Worm (Caenorhabditis elegans) whole organism, late embryonic: ENCODE results near the gene fbxa-215.

ENCODE experiments used
- ama-1 ChIP-seq: fragments of 150-350 bp; optimal IDR thresholded peaks from 2 replicates; lab custom pipeline; 2014
- ceh-45 ChIP-seq: fragments of 200-800 bp; sonication (Bioruptor generic); IDR thresholded peaks from 2 replicates; pipeline ENCODE4 v1.3.6; 2022; ENCODE audit warnings: missing genetic modification reagents, missing genetic modification characterization, missing compliant biosample characterization
- lim-6 ChIP-seq: sonication (generic microtip); optimal IDR thresholded peaks from 2 replicates; lab custom pipeline; 2016; ENCODE audit warnings: missing genetic modification characterization, missing compliant biosample characterization
- nfya-1 ChIP-seq: sonication (generic microtip); optimal IDR thresholded peaks from 2 replicates; lab custom pipeline; 2017; ENCODE audit warnings: missing genetic modification characterization, mild to moderate bottlenecking, missing compliant biosample characterization, antibody characterized with exemption, moderate library complexity
- pha-2 ChIP-seq: sonication (generic microtip); optimal IDR thresholded peaks from 2 replicates; lab custom pipeline; 2017; ENCODE audit warnings: mild to moderate bottlenecking, missing genetic modification characterization, missing compliant biosample characterization
- pqm-1 ChIP-seq: sonication (generic microtip); optimal IDR thresholded peaks from 2 replicates; lab custom pipeline; 2016; ENCODE audit warnings: missing genetic modification characterization, missing compliant biosample characterization
- tbx-2 ChIP-seq: sonication (generic microtip); optimal IDR thresholded peaks from 2 replicates; lab custom pipeline; 2016; ENCODE audit warnings: missing genetic modification characterization, missing compliant biosample characterization
- unc-86 ChIP-seq: sonication (generic microtip); optimal IDR thresholded peaks from 2 replicates; lab custom pipeline; 2016; ENCODE audit warnings: missing genetic modification characterization, missing compliant biosample characterization

- no peak for TF ChIP-seq tbx-2 (tag; lab: Kevin White, UChicago)
- TF ChIP-seq pqm-1 (tag; lab: Kevin White, UChicago): no peak
- no peak for TF ChIP-seq unc-86 (tag; lab: Kevin White, UChicago)
- TF ChIP-seq nfya-1 (tag; lab: Kevin White, UChicago): no peak
- no peak for TF ChIP-seq ama-1 (lab: Kevin White, UChicago)
- no peak for TF ChIP-seq lim-6
- TF ChIP-seq pha-2: no peak
- TF ChIP-seq ceh-45: no peak
Observed at ce11 chrIV:13686965-13687425, 20.3 kb upstream of the fbxa-215 start, which contains the start of gene nyn-1.
